Worm (Caenorhabditis elegans): ENCODE measurements around the gene clp-6.

The clp-6 gene

DNA sequence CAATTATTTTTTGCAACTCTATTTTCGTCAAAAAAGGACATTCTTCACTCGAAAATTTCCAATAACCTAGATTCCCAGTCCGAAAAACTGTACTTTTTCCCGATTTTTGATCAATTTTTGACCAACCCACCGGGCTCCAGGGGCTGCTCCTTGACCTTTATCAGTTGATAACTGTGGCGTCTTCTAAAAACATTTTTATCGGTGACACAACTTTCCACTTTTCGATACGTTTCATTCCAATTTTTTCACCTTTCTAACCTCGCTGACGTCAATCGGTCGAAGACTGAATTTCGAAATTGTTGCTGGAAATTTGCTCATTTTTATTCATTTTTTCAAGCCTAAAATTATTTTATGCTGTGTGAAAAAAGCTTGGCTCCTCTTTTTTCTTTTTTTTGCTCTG is 45.2 kb downstream of the clp-6 start:
- TF ChIP-seq ztf-28 (GFP tag; IDR thresholded peaks at IDR 0.05) = 0 out of 2 replicates have a peak, but pooled peaks have one; percentile 5
- no peak for TF ChIP-seq cebp-1 (GFP tag; IDR thresholded peaks at IDR 0.05)
- peak; percentile 38 for TF ChIP-seq cebp-1 (tag; optimal IDR thresholded peaks at IDR 0.05)
- TF ChIP-seq F10E7.11 (tag; optimal IDR thresholded peaks at IDR 0.05) = no peak
- TF ChIP-seq nhr-80 (tag; optimal IDR thresholded peaks at IDR 0.05) = peak; percentile 58
- no peak for TF ChIP-seq B0336.3 (GFP tag; IDR thresholded peaks at IDR 0.05)

DNA sequence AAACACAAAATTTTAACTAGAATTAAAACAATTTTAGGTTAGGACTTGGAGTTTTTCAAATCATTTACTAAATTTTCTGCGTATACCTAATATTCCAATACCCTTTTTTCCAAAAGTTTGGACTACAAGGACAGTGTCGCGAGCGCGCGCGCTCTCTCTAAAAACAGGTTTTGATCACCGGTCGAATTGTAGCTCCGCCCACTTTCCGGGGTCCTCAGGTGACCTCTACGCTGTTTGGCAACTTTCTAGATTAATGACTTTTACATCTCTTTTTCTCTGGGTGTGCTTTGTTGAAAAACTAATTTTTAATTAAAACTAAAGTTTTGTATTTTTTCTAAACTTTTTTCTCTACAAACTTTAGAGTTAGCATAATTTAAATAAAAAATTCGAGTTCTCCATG is 45.8 kb downstream of the clp-6 start:
- no peak for TF ChIP-seq B0019.2 (GFP tag; conservative IDR thresholded peaks at IDR 0.05)
- no peak for TF ChIP-seq madf-10 (tag; optimal IDR thresholded peaks at IDR 0.05)
- no peak for TF ChIP-seq lir-1 (GFP tag; conservative IDR thresholded peaks at IDR 0.05)
- no peak for TF ChIP-seq pbrm-1 (GFP tag; IDR thresholded peaks at IDR 0.05)

DNA sequence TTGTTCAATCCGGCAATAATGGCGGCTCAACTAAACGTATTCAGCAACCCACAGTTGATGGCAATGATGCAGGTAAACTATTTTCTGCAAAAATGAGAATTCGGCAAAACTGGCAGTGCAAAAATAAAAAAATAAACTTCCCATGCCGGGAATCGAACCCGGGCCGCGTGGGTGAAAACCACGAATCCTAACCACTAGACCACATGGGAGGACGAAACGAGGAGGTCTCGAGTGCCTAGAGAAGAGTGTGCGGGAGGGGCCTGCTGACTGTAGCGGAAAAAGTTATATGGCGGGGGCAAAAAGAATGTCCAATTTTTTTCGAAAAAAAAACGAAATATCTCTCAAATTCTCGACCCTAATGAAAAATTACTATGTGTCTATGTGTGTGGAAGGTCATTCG is 46.8 kb downstream of the clp-6 start:
- TF ChIP-seq zim-3 (tag; optimal IDR thresholded peaks at IDR 0.05) (peak; percentile 67), egrh-3 (GFP tag; IDR thresholded peaks at IDR 0.05) (peak; percentile 47), tbp1 (GFP tag; optimal IDR thresholded peaks at IDR 0.05) (peak; percentile 96), hlh-12 (tag; optimal IDR thresholded peaks at IDR 0.05) (peak; percentile 7), Y56A3A.18 (GFP tag; IDR thresholded peaks at IDR 0.05) (0 out of 2 replicates have a peak, but pooled peaks have one; percentile 58), efl-1 (GFP tag; optimal IDR thresholded peaks at IDR 0.05) (no peak), cebp-2 (GFP tag; IDR thresholded peaks at IDR 0.05) (0 out of 2 replicates have a peak, but pooled peaks have one; percentile 32), B0035.1 (tag; optimal IDR thresholded peaks at IDR 0.05) (no peak), Y79H2A.3 (GFP tag; conservative IDR thresholded peaks at IDR 0.05) (no peak), snpc-4 (GFP tag; optimal IDR thresholded peaks at IDR 0.05) (no peak), snpc-4 (tag; optimal IDR thresholded peaks at IDR 0.05) (peak in 2 of 4 experiments; percentile 29 to 46), ztf-25 (GFP tag; IDR thresholded peaks at IDR 0.05) (peak; percentile 95), egl-44 (GFP tag; IDR thresholded peaks at IDR 0.05) (0 out of 2 replicates have a peak, but pooled peaks have one; percentile 49), bed-2 (GFP tag; IDR thresholded peaks at IDR 0.05) (no peak), hrde-1 (tag; optimal IDR thresholded peaks at IDR 0.05; ENCODE audit: borderline replicate concordance) (no peak), unc-130 (GFP tag; optimal IDR thresholded peaks at IDR 0.05) (no peak), T07F8.4 (tag; optimal IDR thresholded peaks at IDR 0.05) (peak; percentile 1), rpc-1 (optimal IDR thresholded peaks at IDR 0.05) (peak; percentile 59), rpc-1 (tag; optimal IDR thresholded peaks at IDR 0.05) (peak; percentile 75), attf-3 (GFP tag; conservative IDR thresholded peaks at IDR 0.05) (0 out of 2 replicates have a peak, but pooled peaks have one; percentile 31), pbrm-1 (GFP tag; IDR thresholded peaks at IDR 0.05) (0 out of 2 replicates have a peak, but pooled peaks have one; percentile 41), pha-4 (tag; optimal IDR thresholded peaks at IDR 0.05) (no peak), snpc-1.3 (tag; optimal IDR thresholded peaks at IDR 0.05; ENCODE audit: insufficient read depth) (peak; percentile 11), madf-3 (GFP tag; IDR thresholded peaks at IDR 0.05) (0 out of 2 replicates have a peak, but pooled peaks have one; percentile 47), D2030.7 (GFP tag; IDR thresholded peaks at IDR 0.05) (peak; percentile 30; the same call in 1 of the 2 replicates), rec-8 (tag; optimal IDR thresholded peaks at IDR 0.05) (peak; percentile 4 to 59), nfya-2 (GFP tag; IDR thresholded peaks at IDR 0.05) (no peak), Y67H2A.10 (GFP tag; conservative IDR thresholded peaks at IDR 0.05) (no peak), F57C9.4 (tag; optimal IDR thresholded peaks at IDR 0.05) (no peak), C17E4.6 (GFP tag; IDR thresholded peaks at IDR 0.05) (no peak), hsf-1 (GFP tag; IDR thresholded peaks at IDR 0.05) (0 out of 2 replicates have a peak, but pooled peaks have one; percentile 14), F10E7.11 (tag; optimal IDR thresholded peaks at IDR 0.05) (no peak), ztf-28 (GFP tag; IDR thresholded peaks at IDR 0.05) (no peak), K11D2.4 (GFP tag; IDR thresholded peaks at IDR 0.05) (peak; percentile 46; the same call in 1 of the 2 replicates), nhr-80 (tag; optimal IDR thresholded peaks at IDR 0.05) (peak; percentile 18), B0336.3 (GFP tag; IDR thresholded peaks at IDR 0.05) (0 out of 2 replicates have a peak, but pooled peaks have one; percentile 21), dox-1 (GFP tag; IDR thresholded peaks at IDR 0.05) (peak; percentile 66), ama-1 (optimal IDR thresholded peaks at IDR 0.05) (no peak), ama-1 (GFP tag; optimal IDR thresholded peaks at IDR 0.05) (peak in 1 of 2 experiments; percentile 47), lin-54 (GFP tag; optimal IDR thresholded peaks at IDR 0.05) (peak; percentile 18)
